Fruit fly (Drosophila melanogaster) whole organism, embryonic: ENCODE measurements around the gene CG12362.

Source experiments
- Adf1 ChIP-seq: fragments of 200-800 bp; sonication (Bioruptor generic); IDR thresholded peaks from 2 replicates; pipeline ENCODE4 v1.3.6; 2022; ENCODE audit warnings: missing biosample characterization, missing genetic modification characterization
- Atf3 ChIP-seq: fragments of 200-800 bp; sonication (Bioruptor generic); optimal IDR thresholded peaks from 3 replicates; lab custom pipeline; 2016; ENCODE audit warnings: missing biosample characterization, missing genetic modification characterization
- BtbVII ChIP-seq: fragments of 200-800 bp; sonication (Bioruptor generic); optimal IDR thresholded peaks from 3 replicates; lab custom pipeline; 2017; ENCODE audit warnings: missing biosample characterization, mild to moderate bottlenecking, missing genetic modification characterization
- CG10366 ChIP-seq: fragments of 200-800 bp; sonication (Bioruptor generic); IDR thresholded peaks from 2 replicates; pipeline ENCODE4 v1.3.6; 2022; ENCODE audit warnings: missing biosample characterization, missing genetic modification characterization
- CG10431 ChIP-seq: fragments of 200-800 bp; sonication (Bioruptor generic); optimal IDR thresholded peaks from 3 replicates; lab custom pipeline; 2018; ENCODE audit warnings: missing biosample characterization, mild to moderate bottlenecking, missing genetic modification characterization
- CG11696 ChIP-seq: fragments of 200-800 bp; sonication (Bioruptor generic); IDR thresholded peaks from 2 replicates; pipeline ENCODE4 v1.3.6; 2022; ENCODE audit warnings: missing biosample characterization, missing genetic modification characterization
- CG14014 ChIP-seq: fragments of 200-800 bp; sonication (Bioruptor generic); IDR thresholded peaks from 2 replicates; pipeline ENCODE4 v1.3.6; 2022; ENCODE audit warnings: missing biosample characterization, missing genetic modification characterization
- CG18262 ChIP-seq: fragments of 200-800 bp; optimal IDR thresholded peaks from 3 replicates; lab custom pipeline; 2019; ENCODE audit warnings: missing biosample characterization, mild to moderate bottlenecking, missing genetic modification characterization, moderate library complexity
- CG2202 ChIP-seq: fragments of 200-800 bp; sonication (Bioruptor generic); optimal IDR thresholded peaks from 2 replicates; lab custom pipeline; 2018; ENCODE audit warnings: missing biosample characterization, mild to moderate bottlenecking, missing genetic modification characterization
- CG30431 ChIP-seq: fragments of 200-800 bp; sonication (Bioruptor generic); optimal IDR thresholded peaks from 2 replicates; lab custom pipeline; 2017; ENCODE audit warnings: missing biosample characterization, missing genetic modification characterization
- CG4424 ChIP-seq: fragments of 200-800 bp; sonication (Bioruptor generic); optimal IDR thresholded peaks from 3 replicates; lab custom pipeline; 2016; ENCODE audit warnings: missing biosample characterization, missing genetic modification characterization
- CG5180 ChIP-seq: fragments of 200-800 bp; sonication (Bioruptor generic); optimal IDR thresholded peaks from 3 replicates; lab custom pipeline; 2017; ENCODE audit warnings: missing biosample characterization, missing genetic modification characterization, mild to moderate bottlenecking, moderate library complexity, missing genetic modification reagents
- CG6813 ChIP-seq: fragments of 200-800 bp; sonication (Bioruptor generic); optimal IDR thresholded peaks from 2 replicates; lab custom pipeline; 2017; ENCODE audit warnings: missing biosample characterization, missing genetic modification characterization, mild to moderate bottlenecking, moderate library complexity, missing genetic modification reagents
- CG7786 ChIP-seq: fragments of 200-800 bp; sonication (Bioruptor generic); optimal IDR thresholded peaks from 2 replicates; lab custom pipeline; 2016; ENCODE audit warnings: missing biosample characterization, missing genetic modification characterization
- CG8290 ChIP-seq, 3 experiments: fragments of 200-800 bp; sonication (Bioruptor generic); optimal IDR thresholded peaks; 2 replicates each; lab custom pipeline; 2016 to 2019; ENCODE audit warnings: missing biosample characterization in 3 of 3, missing genetic modification characterization in 3 of 3, mild to moderate bottlenecking in 2 of 3, moderate library complexity in 1 of 3
- CG8359 ChIP-seq: fragments of 200-800 bp; sonication (Bioruptor generic); optimal IDR thresholded peaks from 2 replicates; lab custom pipeline; 2017; ENCODE audit warnings: missing biosample characterization, mild to moderate bottlenecking, missing genetic modification characterization, borderline replicate concordance
- CG8924 ChIP-seq: fragments of 200-800 bp; optimal IDR thresholded peaks from 3 replicates; lab custom pipeline; 2019; ENCODE audit warnings: missing biosample characterization, mild to moderate bottlenecking, missing genetic modification characterization, moderate library complexity
- Dbx ChIP-seq: fragments of 200-800 bp; sonication (Bioruptor generic); IDR thresholded peaks from 3 replicates; pipeline ENCODE4 v1.3.6; 2022; ENCODE audit warnings: missing biosample characterization, missing genetic modification characterization
- Dip2 ChIP-seq: fragments of 200-800 bp; sonication (Bioruptor generic); IDR thresholded peaks from 2 replicates; pipeline ENCODE4 v1.3.6; 2022; ENCODE audit warnings: missing biosample characterization, missing genetic modification characterization
- Fer2 ChIP-seq: fragments of 200-800 bp; sonication (Bioruptor generic); optimal IDR thresholded peaks from 2 replicates; lab custom pipeline; 2018; ENCODE audit warnings: missing biosample characterization, mild to moderate bottlenecking, missing genetic modification characterization, moderate library complexity
- Hand ChIP-seq: fragments of 200-800 bp; sonication (Bioruptor generic); optimal IDR thresholded peaks from 2 replicates; lab custom pipeline; 2017; ENCODE audit warnings: mild to moderate bottlenecking, missing biosample characterization, missing genetic modification reagents, missing genetic modification characterization
- Hey ChIP-seq: fragments of 200-800 bp; sonication (Bioruptor generic); optimal IDR thresholded peaks from 3 replicates; lab custom pipeline; 2018; ENCODE audit warnings: missing biosample characterization, mild to moderate bottlenecking, missing genetic modification characterization
- Nf-YA ChIP-seq: fragments of 200-800 bp; sonication (Bioruptor generic); IDR thresholded peaks from 2 replicates; pipeline ENCODE4 v1.3.6; 2022; ENCODE audit warnings: missing biosample characterization, missing genetic modification characterization
- Pdp1 ChIP-seq, 2 experiments: fragments of 200-800 bp; sonication (Bioruptor generic); optimal IDR thresholded peaks; 3 replicates each; lab custom pipeline; 2016; ENCODE audit warnings: missing biosample characterization in 2 of 2, missing genetic modification characterization in 2 of 2, mild to moderate bottlenecking in 1 of 2, moderate library complexity in 1 of 2
- Rx ChIP-seq: fragments of 200-800 bp; sonication (Bioruptor generic); IDR thresholded peaks from 2 replicates; pipeline ENCODE4 v1.3.6; 2022; ENCODE audit warnings: missing biosample characterization, missing genetic modification characterization
- Sox102F ChIP-seq: fragments of 200-800 bp; sonication (Bioruptor generic); optimal IDR thresholded peaks from 2 replicates; lab custom pipeline; 2018; ENCODE audit warnings: missing biosample characterization, mild to moderate bottlenecking, missing genetic modification characterization, moderate library complexity
- ac ChIP-seq: fragments of 200-800 bp; sonication (Bioruptor generic); optimal IDR thresholded peaks from 3 replicates; lab custom pipeline; 2017; ENCODE audit warnings: missing biosample characterization, mild to moderate bottlenecking, missing genetic modification characterization
- chm ChIP-seq: fragments of 200-800 bp; sonication (Bioruptor generic); IDR thresholded peaks from 2 replicates; pipeline ENCODE4 v1.3.6; 2022; ENCODE audit warnings: missing biosample characterization, missing genetic modification characterization
- ci ChIP-seq: fragments of 200-800 bp; sonication (Bioruptor generic); IDR thresholded peaks from 3 replicates; pipeline ENCODE4 v1.3.6; 2022; ENCODE audit warnings: missing biosample characterization, missing genetic modification characterization
- disco-r ChIP-seq: fragments of 200-800 bp; sonication (Bioruptor generic); optimal IDR thresholded peaks from 2 replicates; lab custom pipeline; 2016; ENCODE audit warnings: missing biosample characterization, missing genetic modification characterization
- en ChIP-seq: fragments of 200-800 bp; sonication (Bioruptor generic); optimal IDR thresholded peaks from 2 replicates; lab custom pipeline; 2016; ENCODE audit warnings: missing biosample characterization, missing genetic modification characterization
- fd64A ChIP-seq: fragments of 200-800 bp; sonication (Bioruptor generic); optimal IDR thresholded peaks from 3 replicates; lab custom pipeline; 2018; ENCODE audit warnings: missing biosample characterization, mild to moderate bottlenecking, missing genetic modification characterization
- gfzf ChIP-seq: fragments of 200-800 bp; sonication (Bioruptor generic); optimal IDR thresholded peaks from 2 replicates; lab custom pipeline; 2016; ENCODE audit warnings: missing biosample characterization, mild to moderate bottlenecking, missing genetic modification characterization, moderate library complexity
- hb ChIP-seq: fragments of 200-800 bp; sonication (Bioruptor generic); IDR thresholded peaks from 3 replicates; pipeline ENCODE4 v1.3.6; 2022; ENCODE audit warnings: missing biosample characterization, missing genetic modification characterization; ENCODE audit not compliant: partially characterized antibody
- hkb ChIP-seq, 2 experiments: fragments of 200-800 bp in 1 of 2; fragments of >200 bp in 1 of 2; sonication (Bioruptor generic) in 1 of 2; IDR thresholded peaks in 1 of 2; optimal IDR thresholded peaks in 1 of 2; 2 replicates each; pipeline versions ENCODE4 v1.3.6 to Lab custom; 2017 to 2022; ENCODE audit warnings: missing biosample characterization in 1 of 2, missing genetic modification characterization in 1 of 2
- ind ChIP-seq: fragments of 200-800 bp; sonication (Bioruptor generic); optimal IDR thresholded peaks from 3 replicates; lab custom pipeline; 2016; ENCODE audit warnings: missing biosample characterization, missing genetic modification characterization
- jing ChIP-seq: fragments of 200-800 bp; sonication (Bioruptor generic); optimal IDR thresholded peaks from 2 replicates; lab custom pipeline; 2018; ENCODE audit warnings: missing biosample characterization, mild to moderate bottlenecking, missing genetic modification characterization
- lmd ChIP-seq: fragments of 200-800 bp; sonication (Bioruptor generic); IDR thresholded peaks from 2 replicates; pipeline ENCODE4 v1.3.6; 2022; ENCODE audit warnings: missing biosample characterization, missing genetic modification characterization
- odd ChIP-seq: fragments of 200-800 bp; sonication (Bioruptor generic); optimal IDR thresholded peaks from 2 replicates; lab custom pipeline; 2017; ENCODE audit warnings: missing biosample characterization, mild to moderate bottlenecking, missing genetic modification characterization
- onecut ChIP-seq: fragments of 200-800 bp; sonication (Bioruptor generic); IDR thresholded peaks from 2 replicates; pipeline ENCODE4 v1.3.6; 2022; ENCODE audit warnings: missing biosample characterization, missing genetic modification characterization
- ranshi ChIP-seq: fragments of 200-800 bp; sonication (Bioruptor generic); IDR thresholded peaks from 2 replicates; pipeline ENCODE4 v1.3.6; 2022; ENCODE audit warnings: missing biosample characterization, missing genetic modification characterization
- salm ChIP-seq: fragments of 200-800 bp; sonication (Bioruptor generic); optimal IDR thresholded peaks from 2 replicates; lab custom pipeline; 2018; ENCODE audit warnings: missing biosample characterization, mild to moderate bottlenecking, missing genetic modification characterization
- schlank ChIP-seq: fragments of 200-800 bp; sonication (Bioruptor generic); optimal IDR thresholded peaks from 2 replicates; lab custom pipeline; 2018; ENCODE audit warnings: missing biosample characterization, mild to moderate bottlenecking, missing genetic modification characterization
- sqz ChIP-seq: fragments of 200-800 bp; sonication (Bioruptor generic); optimal IDR thresholded peaks from 3 replicates; lab custom pipeline; 2018; ENCODE audit warnings: missing biosample characterization, mild to moderate bottlenecking, missing genetic modification characterization
- tin ChIP-seq: fragments of 200-800 bp; sonication (Bioruptor generic); optimal IDR thresholded peaks from 3 replicates; lab custom pipeline; 2016; ENCODE audit warnings: missing biosample characterization, missing genetic modification characterization
- trem ChIP-seq: fragments of 200-800 bp; optimal IDR thresholded peaks from 3 replicates; lab custom pipeline; 2019; ENCODE audit warnings: missing biosample characterization, mild to moderate bottlenecking, missing genetic modification characterization, moderate library complexity
- unc-4 ChIP-seq: fragments of 200-800 bp; sonication (Bioruptor generic); IDR thresholded peaks from 2 replicates; pipeline ENCODE4 v1.3.6; 2022; ENCODE audit warnings: missing biosample characterization, missing genetic modification characterization; ENCODE audit not compliant: partially characterized antibody
- usp ChIP-seq: fragments of >200 bp; optimal IDR thresholded peaks from 2 replicates; lab custom pipeline; 2017; ENCODE audit warnings: missing biosample characterization, missing genetic modification characterization

CG12362 gene

DNA sequence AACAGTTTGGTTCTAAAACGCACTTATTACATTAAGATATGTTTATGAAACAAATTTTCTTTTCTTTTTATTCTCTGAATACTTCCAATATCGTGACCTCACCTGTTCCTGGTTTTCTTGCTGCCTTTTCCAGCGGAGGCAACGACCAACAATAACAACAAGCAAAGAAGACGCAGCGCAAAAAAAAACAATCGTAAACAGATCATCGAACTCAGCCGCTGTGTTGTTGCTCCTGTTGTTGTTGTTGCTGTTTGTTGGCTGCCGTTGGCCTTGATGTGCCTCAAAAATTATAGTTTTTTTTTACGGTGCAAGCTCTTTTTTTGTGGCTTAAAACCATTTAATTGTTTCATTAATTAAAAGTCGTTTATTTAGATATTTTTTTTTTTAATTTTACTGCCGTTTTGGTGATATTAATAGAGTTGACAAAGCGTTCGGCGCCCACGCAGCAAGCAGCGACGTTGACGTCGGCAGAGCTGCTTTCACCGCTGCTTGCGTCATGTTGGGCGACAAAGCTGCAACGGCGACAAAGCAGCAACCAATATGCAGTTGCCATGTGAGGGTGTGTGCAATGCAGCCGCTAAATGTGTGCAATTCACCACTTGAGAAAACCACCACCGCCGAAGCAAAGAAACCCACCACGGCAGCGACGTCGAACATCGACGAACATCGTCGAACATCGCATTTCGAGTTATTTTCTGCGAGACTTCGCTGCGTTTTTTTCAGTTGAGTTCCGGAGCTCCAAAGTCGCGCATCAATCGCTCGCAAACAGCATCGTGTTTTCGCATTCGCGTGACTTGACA is 49.1 kb upstream of the CG12362 start (continued):
- no peak for TF ChIP-seq unc-4 (GFP tag; lab: Robert Waterston, UW)
- TF ChIP-seq salm: peak; percentile 37
- no peak for TF ChIP-seq jing (GFP tag; lab: Kevin White, UChicago)
- TF ChIP-seq chm (GFP tag; lab: Robert Waterston, UW): peak; percentile 96
- TF ChIP-seq onecut (GFP tag; lab: Robert Waterston, UW): peak; percentile 56
- no peak for TF ChIP-seq en
- no peak for TF ChIP-seq CG7786 (GFP tag; lab: Kevin White, UChicago)
- TF ChIP-seq trem (tag; lab: Kevin White, UChicago): peak; percentile 5
- TF ChIP-seq hb: no peak
- no peak for TF ChIP-seq CG10366 (GFP tag; lab: Robert Waterston, UW)
- no peak for TF ChIP-seq Fer2 (tag; lab: Kevin White, UChicago)
- TF ChIP-seq CG8359 (GFP tag; lab: Kevin White, UChicago): peak; percentile 97
- no peak for TF ChIP-seq ind
- no peak for TF ChIP-seq Dip2 (GFP tag; lab: Robert Waterston, UW)
- no peak for TF ChIP-seq lmd
- TF ChIP-seq CG5180 (GFP tag; lab: Kevin White, UChicago): peak; percentile 98
- 0 out of 3 replicates have a peak, but pooled peaks have one; percentile 19 for TF ChIP-seq Dbx (GFP tag; lab: Robert Waterston, UW)
- no peak for TF ChIP-seq Nf-YA (GFP tag; lab: Robert Waterston, UW)
- no peak for TF ChIP-seq usp
- TF ChIP-seq CG8924: peak; percentile 57
- TF ChIP-seq Rx (GFP tag; lab: Robert Waterston, UW): no peak
- TF ChIP-seq CG6813 (GFP tag; lab: Kevin White, UChicago): peak; percentile 5
- no peak for TF ChIP-seq schlank
- TF ChIP-seq CG2202 (tag; lab: Kevin White, UChicago): peak; percentile 15
- TF ChIP-seq CG14014 (GFP tag; lab: Robert Waterston, UW): peak; percentile 46; the same call in 1 of the 2 replicates
- peak; percentile 33 for TF ChIP-seq CG10431 (GFP tag; lab: Kevin White, UChicago)
- TF ChIP-seq odd (GFP tag; lab: Kevin White, UChicago): peak; percentile 33
- TF ChIP-seq CG30431 (GFP tag; lab: Kevin White, UChicago): no peak
- no peak for TF ChIP-seq Sox102F
- TF ChIP-seq Hand: no peak
- peak; percentile 83 for TF ChIP-seq Adf1
- TF ChIP-seq fd64A (GFP tag; lab: Kevin White, UChicago): peak; percentile 57
- no peak for TF ChIP-seq CG11696 (GFP tag; lab: Robert Waterston, UW)
- TF ChIP-seq Pdp1 (GFP tag; optimal IDR thresholded peaks at IDR 0.05; lab: Kevin White, UChicago): peak in 1 of 2 experiments; percentile 64
- no peak for TF ChIP-seq CG4424 (GFP tag; lab: Kevin White, UChicago)
- TF ChIP-seq CG8290 (GFP tag; optimal IDR thresholded peaks at IDR 0.05; lab: Kevin White, UChicago): no peak
- peak in 1 of 2 experiments; percentile 44 for TF ChIP-seq CG8290 (tag; optimal IDR thresholded peaks at IDR 0.05; lab: Kevin White, UChicago)
- TF ChIP-seq Atf3 (GFP tag; lab: Kevin White, UChicago): no peak
- TF ChIP-seq ranshi (GFP tag; lab: Robert Waterston, UW): peak; percentile 13; the same call in 1 of the 2 replicates
- TF ChIP-seq BtbVII (GFP tag; lab: Kevin White, UChicago): peak; percentile 24
- no peak for TF ChIP-seq tin (GFP tag; lab: Kevin White, UChicago)
- no peak for TF ChIP-seq gfzf
- no peak for TF ChIP-seq Hey (tag; lab: Kevin White, UChicago)
- no peak for TF ChIP-seq CG18262 (tag; lab: Kevin White, UChicago)
- TF ChIP-seq disco-r: no peak
- peak; percentile 87 for TF ChIP-seq sqz (GFP tag; lab: Kevin White, UChicago)
- TF ChIP-seq hkb (optimal IDR thresholded peaks at IDR 0.05; lab: Kevin White, UChicago): no peak
- peak; percentile 65 for TF ChIP-seq hkb (GFP tag; IDR thresholded peaks at IDR 0.05; lab: Robert Waterston, UW)
- TF ChIP-seq ac (GFP tag; lab: Kevin White, UChicago): peak; percentile 24
- TF ChIP-seq ci (GFP tag; lab: Robert Waterston, UW): peak; percentile 93
